Worm (Caenorhabditis elegans) whole organism, late embryonic: ENCODE measurements around the gene pak-1.
A peak's percentile ranks its signal among the peaks of the same experiment; 100 is the strongest.

Experiments
- F13H6.1 ChIP-seq: sonication (generic microtip); optimal IDR thresholded peaks from 2 replicates; lab custom pipeline; 2016; ENCODE audit warnings: missing genetic modification characterization, missing compliant biosample characterization
- K09A11.1 ChIP-seq: sonication (generic microtip); optimal IDR thresholded peaks from 2 replicates; lab custom pipeline; 2017; ENCODE audit warnings: antibody characterized with exemption, mild to moderate bottlenecking, missing genetic modification characterization, missing compliant biosample characterization; ENCODE audit not compliant: insufficient read depth
- T23F11.4 ChIP-seq: fragments of 200-800 bp; sonication (Bioruptor generic); optimal IDR thresholded peaks from 2 replicates; lab custom pipeline; 2018; ENCODE audit warnings: mild to moderate bottlenecking, missing genetic modification characterization, missing compliant biosample characterization
- ahr-1 ChIP-seq: sonication (generic microtip); optimal IDR thresholded peaks from 2 replicates; lab custom pipeline; 2016; ENCODE audit warnings: missing genetic modification characterization, missing compliant biosample characterization
- ama-1 ChIP-seq: fragments of 150-350 bp; optimal IDR thresholded peaks from 2 replicates; lab custom pipeline; 2014
- ceh-14 ChIP-seq: sonication (generic microtip); optimal IDR thresholded peaks from 2 replicates; lab custom pipeline; 2016; ENCODE audit warnings: missing genotype, missing genetic modification characterization, missing compliant biosample characterization
- ceh-18 ChIP-seq: sonication (generic microtip); optimal IDR thresholded peaks from 2 replicates; lab custom pipeline; 2016; ENCODE audit warnings: missing genetic modification characterization, missing compliant biosample characterization
- ceh-2 ChIP-seq: sonication (generic microtip); optimal IDR thresholded peaks from 2 replicates; lab custom pipeline; 2016; ENCODE audit warnings: missing genotype, missing genetic modification characterization, missing compliant biosample characterization
- ceh-22 ChIP-seq: sonication (generic microtip); optimal IDR thresholded peaks from 2 replicates; lab custom pipeline; 2017; ENCODE audit warnings: missing biosample characterization, missing genetic modification characterization
- ceh-30 ChIP-seq: fragments of 150-350 bp; optimal IDR thresholded peaks from 2 replicates; lab custom pipeline; 2014; ENCODE audit warnings: missing biosample characterization, missing genetic modification characterization
- ceh-31 ChIP-seq: sonication (generic microtip); optimal IDR thresholded peaks from 2 replicates; lab custom pipeline; 2016; ENCODE audit warnings: missing genetic modification characterization, missing compliant biosample characterization
- ceh-6 ChIP-seq: fragments of 200-800 bp; sonication (Bioruptor generic); optimal IDR thresholded peaks from 2 replicates; lab custom pipeline; 2018; ENCODE audit warnings: mild to moderate bottlenecking, missing genetic modification characterization, missing compliant biosample characterization
- ceh-9 ChIP-seq: sonication (generic microtip); optimal IDR thresholded peaks from 2 replicates; lab custom pipeline; 2016; ENCODE audit warnings: mild to moderate bottlenecking, missing genetic modification characterization, inconsistent platforms, missing compliant biosample characterization
- che-1 ChIP-seq: sonication (generic microtip); optimal IDR thresholded peaks from 2 replicates; lab custom pipeline; 2016; ENCODE audit warnings: mild to moderate bottlenecking, missing genetic modification characterization, missing compliant biosample characterization
- dmd-4 ChIP-seq: sonication (generic microtip); optimal IDR thresholded peaks from 2 replicates; lab custom pipeline; 2016; ENCODE audit warnings: borderline replicate concordance, missing genetic modification characterization, missing compliant biosample characterization
- elt-2 ChIP-seq: sonication (generic microtip); optimal IDR thresholded peaks from 2 replicates; lab custom pipeline; 2016; ENCODE audit warnings: missing genetic modification reagents, missing genetic modification characterization, missing compliant biosample characterization
- ets-4 ChIP-seq: sonication (generic microtip); optimal IDR thresholded peaks from 2 replicates; lab custom pipeline; 2016; ENCODE audit warnings: missing genetic modification characterization, missing compliant biosample characterization
- eyg-1 ChIP-seq: sonication (generic microtip); optimal IDR thresholded peaks from 2 replicates; lab custom pipeline; 2016; ENCODE audit warnings: missing genotype, missing genetic modification characterization, missing compliant biosample characterization
- fax-1 ChIP-seq: sonication (generic microtip); optimal IDR thresholded peaks from 2 replicates; lab custom pipeline; 2016; ENCODE audit warnings: missing genotype, missing genetic modification characterization, missing compliant biosample characterization
- fkh-10 ChIP-seq: fragments of 150-350 bp; optimal IDR thresholded peaks from 2 replicates; lab custom pipeline; 2014; ENCODE audit warnings: missing biosample characterization, missing genetic modification reagents, missing genetic modification characterization
- hlh-6 ChIP-seq: sonication (generic microtip); optimal IDR thresholded peaks from 2 replicates; lab custom pipeline; 2016; ENCODE audit warnings: missing genotype, missing genetic modification characterization, missing compliant biosample characterization
- hlh-8 ChIP-seq: sonication (generic microtip); optimal IDR thresholded peaks from 2 replicates; lab custom pipeline; 2016; ENCODE audit warnings: missing genotype, missing genetic modification characterization, missing compliant biosample characterization
- madf-2 ChIP-seq: sonication (generic microtip); optimal IDR thresholded peaks from 2 replicates; lab custom pipeline; 2017; ENCODE audit warnings: missing genetic modification characterization, missing compliant biosample characterization
- npax-4 ChIP-seq: sonication (generic microtip); optimal IDR thresholded peaks from 2 replicates; lab custom pipeline; 2016; ENCODE audit warnings: missing genetic modification characterization, missing compliant biosample characterization
- odd-2 ChIP-seq: sonication (generic microtip); optimal IDR thresholded peaks from 2 replicates; lab custom pipeline; 2017; ENCODE audit warnings: antibody characterized with exemption, mild to moderate bottlenecking, missing genetic modification characterization, missing compliant biosample characterization
- pag-3 ChIP-seq: sonication (generic microtip); optimal IDR thresholded peaks from 2 replicates; lab custom pipeline; 2016; ENCODE audit warnings: missing compliant biosample characterization, missing genetic modification characterization, borderline replicate concordance
- pat-9 ChIP-seq: fragments of 200-800 bp; sonication (Bioruptor generic); optimal IDR thresholded peaks from 2 replicates; lab custom pipeline; 2018; ENCODE audit warnings: mild to moderate bottlenecking, missing genetic modification characterization, moderate library complexity, missing compliant biosample characterization
- pax-1 ChIP-seq: fragments of 150-350 bp; optimal IDR thresholded peaks from 2 replicates; lab custom pipeline; 2014; ENCODE audit warnings: missing biosample characterization, missing genetic modification characterization
- pha-4 ChIP-seq: fragments of 150-350 bp; optimal IDR thresholded peaks from 2 replicates; lab custom pipeline; 2018; ENCODE audit warnings: missing biosample characterization, missing genetic modification reagents, missing genetic modification characterization
- pqm-1 ChIP-seq: sonication (generic microtip); optimal IDR thresholded peaks from 2 replicates; lab custom pipeline; 2016; ENCODE audit warnings: missing genetic modification characterization, missing compliant biosample characterization
- rnt-1 ChIP-seq: sonication (generic microtip); optimal IDR thresholded peaks from 2 replicates; lab custom pipeline; 2016; ENCODE audit warnings: missing genetic modification characterization, missing compliant biosample characterization
- sox-2 ChIP-seq: fragments of 200-800 bp; sonication (Bioruptor generic); IDR thresholded peaks from 2 replicates; pipeline ENCODE4 v1.3.6; 2022; ENCODE audit warnings: missing genetic modification reagents, missing genetic modification characterization, missing compliant biosample characterization
- sox-4 ChIP-seq: sonication (generic microtip); optimal IDR thresholded peaks from 2 replicates; lab custom pipeline; 2017; ENCODE audit warnings: mild to moderate bottlenecking, missing genetic modification characterization, inconsistent platforms, missing compliant biosample characterization
- syd-9 ChIP-seq: sonication (generic microtip); optimal IDR thresholded peaks from 2 replicates; lab custom pipeline; 2016; ENCODE audit warnings: mild to moderate bottlenecking, missing genetic modification characterization, moderate library complexity, missing compliant biosample characterization
- ttx-3 ChIP-seq: sonication (generic microtip); optimal IDR thresholded peaks from 2 replicates; lab custom pipeline; 2016; ENCODE audit warnings: missing genetic modification reagents, missing genetic modification characterization, missing compliant biosample characterization
- unc-3 ChIP-seq, 2 experiments: fragments of 200-800 bp in 1 of 2; sonication (Bioruptor generic) in 1 of 2; sonication (generic microtip) in 1 of 2; conservative IDR thresholded peaks in 1 of 2; optimal IDR thresholded peaks in 1 of 2; 2 replicates each; pipeline versions ENCODE4 v1.3.6 to Lab custom; 2016 to 2022; ENCODE audit warnings: missing compliant biosample characterization in 2 of 2, missing genetic modification characterization in 2 of 2, missing genetic modification reagents in 1 of 2
- unc-42 ChIP-seq: sonication (generic microtip); optimal IDR thresholded peaks from 2 replicates; lab custom pipeline; 2016; ENCODE audit warnings: missing genotype, missing genetic modification characterization, missing compliant biosample characterization

pak-1 gene

DNA sequence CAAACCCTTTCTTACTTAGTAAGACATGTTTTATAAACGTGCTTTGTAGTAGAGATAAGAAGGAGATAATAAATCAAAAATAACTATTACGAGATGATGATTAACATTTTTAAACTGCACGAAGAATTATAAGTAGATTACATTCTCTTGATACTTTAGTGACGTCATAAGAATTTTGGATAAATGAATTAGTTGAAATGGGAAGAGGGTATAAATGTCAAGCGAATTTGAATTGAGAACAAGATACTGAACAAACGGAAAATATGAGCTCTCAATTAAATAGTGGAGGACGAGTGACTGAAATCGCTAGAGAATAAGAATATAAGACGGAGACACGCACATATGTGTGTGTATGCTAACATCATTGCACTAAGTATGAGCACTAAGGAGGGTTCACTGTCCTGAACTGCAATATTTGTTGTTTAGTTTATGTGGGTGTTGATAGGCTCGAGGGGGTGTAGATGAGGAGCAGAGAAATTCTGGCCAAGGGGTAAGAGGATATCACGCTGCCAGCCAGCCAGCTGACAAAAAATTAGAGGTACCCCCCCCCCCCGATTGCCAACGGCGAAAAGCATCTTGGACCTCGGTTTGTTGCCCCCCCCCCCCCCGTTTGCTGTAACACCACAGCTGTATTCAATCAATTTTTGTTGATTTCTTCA lies 7.8 kb downstream of the pak-1 start:
- peak; percentile 34 for TF ChIP-seq pat-9 (tag; lab: Kevin White, UChicago)
- TF ChIP-seq ama-1 (lab: Kevin White, UChicago): no peak

DNA sequence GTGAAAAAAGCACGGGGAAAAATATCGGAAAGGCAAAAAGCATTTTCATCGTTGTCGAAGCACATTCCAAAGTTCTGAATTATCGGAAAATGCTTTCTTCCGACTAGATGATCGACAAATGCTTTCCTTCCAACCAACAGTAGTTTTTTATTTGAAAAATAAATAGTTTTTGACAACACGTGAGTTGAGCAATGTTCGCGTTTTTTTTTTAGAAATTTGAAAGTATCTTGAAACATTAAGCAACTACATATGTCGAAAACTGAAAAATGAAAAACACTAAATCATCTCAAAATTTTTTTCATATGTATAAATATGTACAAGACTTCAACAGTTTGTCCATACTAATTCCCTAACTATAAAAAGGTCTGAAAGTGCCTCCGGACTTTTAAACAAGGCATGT lies 8.9 kb downstream of the pak-1 start, which contains the start of gene hsp-25:
TSS of gene hsp-25 (minus strand) at position 101 of the 400 bp plus-strand sequence.
- no peak for TF ChIP-seq eyg-1
- TF ChIP-seq ama-1 (lab: Kevin White, UChicago): no peak
- TF ChIP-seq npax-4 (tag; lab: Kevin White, UChicago): no peak
- TF ChIP-seq sox-4: no peak
- no peak for TF ChIP-seq ceh-14
- TF ChIP-seq ceh-22 (tag; lab: Kevin White, UChicago): no peak

DNA sequence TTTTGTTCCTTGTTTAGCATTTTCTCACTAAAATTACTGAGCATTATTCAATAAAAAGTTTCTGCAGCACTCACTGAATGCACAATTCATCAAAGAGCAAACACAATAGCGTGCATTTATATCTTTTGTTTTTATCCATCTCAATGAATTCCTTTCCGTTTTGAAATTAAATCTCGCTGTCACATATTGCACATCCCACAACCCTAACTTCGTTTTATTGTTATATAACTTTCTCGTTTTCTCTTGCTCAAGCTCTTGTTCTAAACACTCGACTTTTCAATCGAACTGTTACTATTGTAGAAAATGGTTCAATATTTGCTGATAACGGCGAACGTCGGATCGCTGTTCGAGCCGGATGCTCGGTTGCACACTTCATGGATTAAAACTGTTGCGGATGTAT lies 17.2 kb downstream of the pak-1 start, which contains the start of gene ipp-5:
TSS of gene ipp-5 (plus strand) at position 301 of the 400 bp plus-strand sequence.
- TF ChIP-seq ceh-22 (tag; lab: Kevin White, UChicago) (no peak), elt-2 (tag; lab: Kevin White, UChicago) (no peak), ama-1 (lab: Kevin White, UChicago) (no peak), T23F11.4 (GFP tag; lab: Kevin White, UChicago) (no peak), fkh-10 (GFP tag; lab: Kevin White, UChicago) (no peak), unc-42 (tag; lab: Kevin White, UChicago) (no peak), eyg-1 (no peak), pag-3 (no peak), unc-3 (GFP tag; conservative IDR thresholded peaks at IDR 0.05; lab: Robert Waterston, UW) (no peak), unc-3 (tag; optimal IDR thresholded peaks at IDR 0.05; lab: Kevin White, UChicago) (no peak), ceh-18 (tag; lab: Kevin White, UChicago) (no peak), hlh-6 (tag; lab: Kevin White, UChicago) (no peak), ceh-9 (no peak), K09A11.1 (tag; lab: Kevin White, UChicago) (no peak), ceh-30 (tag; lab: Kevin White, UChicago) (no peak), ets-4 (tag; lab: Kevin White, UChicago) (no peak), che-1 (tag; lab: Kevin White, UChicago) (no peak), pha-4 (tag; lab: Kevin White, UChicago) (no peak), pax-1 (no peak), rnt-1 (no peak), ceh-6 (GFP tag; lab: Kevin White, UChicago) (no peak)
- TF ChIP-seq, all 69 proteins: peak for 0

DNA sequence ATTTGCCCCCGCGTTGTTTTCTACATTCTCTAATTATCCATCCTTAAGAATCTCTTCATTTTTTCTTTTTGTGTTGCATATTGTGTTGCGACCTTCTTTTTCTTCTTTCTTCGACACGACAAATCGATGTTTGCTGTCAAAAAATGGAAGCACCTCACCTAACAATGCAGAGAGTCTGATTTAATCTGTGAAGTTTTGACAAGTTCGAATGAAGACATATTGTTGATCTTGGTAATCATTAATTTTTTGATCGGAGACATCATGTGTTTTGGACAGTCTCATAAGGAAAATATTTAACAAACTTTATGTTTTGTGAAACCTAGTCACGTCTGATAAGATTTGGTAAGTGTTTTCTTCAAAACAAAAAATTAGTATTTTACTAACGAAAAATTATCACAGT lies 19.3 kb downstream of the pak-1 start:
- TF ChIP-seq eyg-1 (no peak), odd-2 (tag; lab: Kevin White, UChicago) (no peak), fkh-10 (GFP tag; lab: Kevin White, UChicago) (no peak), ceh-2 (tag; lab: Kevin White, UChicago) (no peak), pag-3 (no peak), madf-2 (tag; lab: Kevin White, UChicago) (no peak), ceh-31 (tag; lab: Kevin White, UChicago) (no peak), sox-4 (no peak), hlh-8 (no peak), dmd-4 (tag; lab: Kevin White, UChicago) (no peak), sox-2 (no peak), fax-1 (tag; lab: Kevin White, UChicago) (no peak), ttx-3 (tag; lab: Kevin White, UChicago) (no peak), ahr-1 (tag; lab: Kevin White, UChicago) (no peak), T23F11.4 (GFP tag; lab: Kevin White, UChicago) (no peak), F13H6.1 (tag; lab: Kevin White, UChicago) (no peak), pqm-1 (no peak), che-1 (tag; lab: Kevin White, UChicago) (no peak), syd-9 (tag; lab: Kevin White, UChicago) (no peak)
